Worm (Caenorhabditis elegans) whole organism, L1 larva: ENCODE data around the gene moc-6.

Experiments used
- C04F5.9 ChIP-seq: sonication (generic microtip); optimal IDR thresholded peaks from 2 replicates; lab custom pipeline; 2016; ENCODE audit warnings: missing genetic modification characterization, missing compliant biosample characterization
- C34B4.2 ChIP-seq: sonication (generic microtip); optimal IDR thresholded peaks from 2 replicates; lab custom pipeline; 2017; ENCODE audit warnings: mild to moderate bottlenecking, missing genetic modification characterization, missing compliant biosample characterization
- aha-1 ChIP-seq: fragments of 150-350 bp; optimal IDR thresholded peaks from 2 replicates; lab custom pipeline; 2014; ENCODE audit warnings: missing biosample characterization, missing genetic modification characterization
- aly-2 ChIP-seq: fragments of 150-350 bp; optimal IDR thresholded peaks from 2 replicates; lab custom pipeline; 2014; ENCODE audit warnings: missing biosample characterization, missing genetic modification characterization
- ama-1 ChIP-seq: fragments of 150-350 bp; optimal IDR thresholded peaks from 2 replicates; lab custom pipeline; 2014
- blmp-1 ChIP-seq: fragments of 150-350 bp; optimal IDR thresholded peaks from 2 replicates; lab custom pipeline; 2014; ENCODE audit warnings: missing biosample characterization, missing genetic modification characterization
- ceh-63 ChIP-seq: fragments of 200-800 bp; sonication (Bioruptor generic); optimal IDR thresholded peaks from 2 replicates; lab custom pipeline; 2018; ENCODE audit warnings: mild to moderate bottlenecking, missing genetic modification characterization, missing compliant biosample characterization
- ceh-82 ChIP-seq, 3 experiments: fragments of 150-350 bp in 1 of 3; sonication (generic microtip) in 2 of 3; optimal IDR thresholded peaks; 2 replicates each; lab custom pipeline; 2014 to 2017; ENCODE audit warnings: missing biosample characterization in 3 of 3, missing genetic modification characterization in 3 of 3
- ceh-88 ChIP-seq: fragments of 200-800 bp; sonication (Bioruptor generic); IDR thresholded peaks from 2 replicates; pipeline ENCODE4 v1.3.6; 2022; ENCODE audit warnings: missing genetic modification characterization, missing compliant biosample characterization
- ceh-90 ChIP-seq: sonication (generic microtip); optimal IDR thresholded peaks from 2 replicates; lab custom pipeline; 2016; ENCODE audit warnings: missing genetic modification characterization, missing compliant biosample characterization
- ces-1 ChIP-seq: fragments of 150-350 bp; optimal IDR thresholded peaks from 2 replicates; lab custom pipeline; 2014; ENCODE audit warnings: missing biosample characterization, missing genetic modification reagents, missing genetic modification characterization
- dpl-1 ChIP-seq, 3 experiments: fragments of 150-350 bp in 2 of 3; sonication (generic microtip) in 1 of 3; optimal IDR thresholded peaks; 2 replicates each; lab custom pipeline; 2014 to 2017; ENCODE audit warnings: missing biosample characterization in 3 of 3, missing genetic modification characterization in 3 of 3, missing genetic modification reagents in 3 of 3
- dsc-1 ChIP-seq: sonication (generic microtip); optimal IDR thresholded peaks from 2 replicates; lab custom pipeline; 2016; ENCODE audit warnings: mild to moderate bottlenecking, missing genetic modification characterization, missing compliant biosample characterization
- efl-1 ChIP-seq, 4 experiments: fragments of 150-350 bp; optimal IDR thresholded peaks in 3 of 4; peaks in 1 of 4; 1 replicate in 1 of 4; 2 replicates in 3 of 4; lab custom pipeline; 2014; ENCODE audit warnings: missing biosample characterization in 2 of 4, missing genetic modification characterization in 2 of 4, missing genetic modification reagents in 2 of 4
- efl-3 ChIP-seq: fragments of 200-800 bp; sonication (Bioruptor generic); optimal IDR thresholded peaks from 2 replicates; lab custom pipeline; 2018; ENCODE audit warnings: mild to moderate bottlenecking, missing genetic modification characterization, missing compliant biosample characterization
- egl-13 ChIP-seq: sonication (generic microtip); optimal IDR thresholded peaks from 2 replicates; lab custom pipeline; 2016; ENCODE audit warnings: missing genotype, missing genetic modification reagents, missing genetic modification characterization, missing compliant biosample characterization
- elt-2 ChIP-seq: sonication (generic microtip); optimal IDR thresholded peaks from 2 replicates; lab custom pipeline; 2016; ENCODE audit warnings: missing genetic modification characterization, mild to moderate bottlenecking, inconsistent platforms, missing compliant biosample characterization, missing genetic modification reagents
- elt-3 ChIP-seq, 6 experiments: fragments of 150-350 bp in 1 of 6; sonication (generic microtip); optimal IDR thresholded peaks; 2 replicates each; lab custom pipeline; 2017 to 2018; ENCODE audit warnings: missing biosample characterization in 6 of 6, missing genetic modification characterization in 6 of 6, inconsistent platforms in 1 of 6
- ets-5 ChIP-seq: fragments of 200-800 bp; sonication (Bioruptor generic); IDR thresholded peaks from 2 replicates; pipeline ENCODE4 v1.3.6; 2022; ENCODE audit warnings: missing genetic modification characterization, missing compliant biosample characterization
- fkh-4 ChIP-seq: sonication (generic microtip); optimal IDR thresholded peaks from 2 replicates; lab custom pipeline; 2016; ENCODE audit warnings: missing compliant biosample characterization, missing genetic modification characterization, borderline replicate concordance
- fkh-8 ChIP-seq: sonication (generic microtip); optimal IDR thresholded peaks from 2 replicates; lab custom pipeline; 2016; ENCODE audit warnings: mild to moderate bottlenecking, missing genetic modification characterization, missing compliant biosample characterization
- hlh-4 ChIP-seq: sonication (generic microtip); optimal IDR thresholded peaks from 2 replicates; lab custom pipeline; 2016; ENCODE audit warnings: mild to moderate bottlenecking, missing genetic modification characterization, missing compliant biosample characterization
- irx-1 ChIP-seq: sonication (generic microtip); optimal IDR thresholded peaks from 2 replicates; lab custom pipeline; 2016; ENCODE audit warnings: missing genetic modification characterization, missing compliant biosample characterization
- jun-1 ChIP-seq: fragments of 150-350 bp; optimal IDR thresholded peaks from 2 replicates; lab custom pipeline; 2014; ENCODE audit warnings: missing biosample characterization, missing genetic modification reagents, missing genetic modification characterization
- lin-13 ChIP-seq: fragments of 150-350 bp; optimal IDR thresholded peaks from 2 replicates; lab custom pipeline; 2014; ENCODE audit warnings: missing biosample characterization, missing genetic modification reagents, missing genetic modification characterization
- lin-15B ChIP-seq: fragments of 150-350 bp; sonication (generic microtip); optimal IDR thresholded peaks from 3 replicates; lab custom pipeline; 2014; ENCODE audit warnings: missing biosample characterization, missing genetic modification characterization
- lin-35 ChIP-seq, 2 experiments: fragments of 150-350 bp; optimal IDR thresholded peaks; 2 replicates each; lab custom pipeline; 2014; ENCODE audit warnings: missing biosample characterization in 2 of 2, missing genetic modification characterization in 2 of 2, missing genetic modification reagents in 2 of 2
- lin-39 ChIP-seq: fragments of 150-350 bp; optimal IDR thresholded peaks from 2 replicates; lab custom pipeline; 2014; ENCODE audit warnings: missing biosample characterization, missing genetic modification reagents, missing genetic modification characterization
- lir-3 ChIP-seq: sonication (generic microtip); optimal IDR thresholded peaks from 2 replicates; lab custom pipeline; 2016; ENCODE audit warnings: mild to moderate bottlenecking, missing genetic modification characterization, moderate library complexity, missing compliant biosample characterization; ENCODE audit not compliant: poor library complexity
- lsy-2 ChIP-seq, 2 experiments: fragments of 150-350 bp; optimal IDR thresholded peaks; 2 replicates each; lab custom pipeline; 2014; ENCODE audit warnings: missing biosample characterization in 2 of 2, missing genetic modification characterization in 2 of 2
- mef-2 ChIP-seq: fragments of 150-350 bp; optimal IDR thresholded peaks from 2 replicates; lab custom pipeline; 2014; ENCODE audit warnings: missing biosample characterization, missing genetic modification characterization
- mep-1 ChIP-seq: fragments of 150-350 bp; optimal IDR thresholded peaks from 2 replicates; lab custom pipeline; 2014; ENCODE audit warnings: missing biosample characterization, missing genetic modification characterization
- nhr-11 ChIP-seq: fragments of 150-350 bp; optimal IDR thresholded peaks from 2 replicates; lab custom pipeline; 2014; ENCODE audit warnings: missing biosample characterization, missing genetic modification characterization
- nhr-12 ChIP-seq: sonication (generic microtip); optimal IDR thresholded peaks from 2 replicates; lab custom pipeline; 2017; ENCODE audit warnings: missing biosample characterization, missing genetic modification characterization
- nhr-19 ChIP-seq: fragments of 200-800 bp; sonication (Bioruptor generic); conservative IDR thresholded peaks from 2 replicates; pipeline ENCODE4 v1.3.6; 2022; ENCODE audit warnings: missing genetic modification characterization, missing compliant biosample characterization
- nhr-28 ChIP-seq: fragments of 150-350 bp; optimal IDR thresholded peaks from 2 replicates; lab custom pipeline; 2014; ENCODE audit warnings: missing biosample characterization, missing genetic modification characterization
- nhr-71 ChIP-seq: sonication (generic microtip); optimal IDR thresholded peaks from 2 replicates; lab custom pipeline; 2016; ENCODE audit warnings: mild to moderate bottlenecking, missing genetic modification characterization, moderate library complexity, missing compliant biosample characterization
- nhr-84 ChIP-seq: sonication (generic microtip); optimal IDR thresholded peaks from 2 replicates; lab custom pipeline; 2017; ENCODE audit warnings: missing biosample characterization, missing genetic modification characterization
- nhr-85 ChIP-seq: sonication (generic microtip); peaks from one replicate; lab custom pipeline; 2016; ENCODE audit warnings: missing genetic modification characterization, inconsistent platforms, missing compliant biosample characterization
- pag-3 ChIP-seq: sonication (generic microtip); optimal IDR thresholded peaks from 2 replicates; lab custom pipeline; 2017; ENCODE audit warnings: missing genetic modification characterization, mild to moderate bottlenecking, missing compliant biosample characterization, antibody characterized with exemption, borderline replicate concordance; ENCODE audit not compliant: insufficient read depth
- pqm-1 ChIP-seq: sonication (generic microtip); optimal IDR thresholded peaks from 3 replicates; lab custom pipeline; 2017; ENCODE audit warnings: missing biosample characterization, missing genetic modification characterization
- rnt-1 ChIP-seq: sonication (generic microtip); optimal IDR thresholded peaks from 2 replicates; lab custom pipeline; 2016; ENCODE audit warnings: mild to moderate bottlenecking, missing genetic modification characterization, moderate library complexity, missing compliant biosample characterization
- skn-1 ChIP-seq: fragments of 150-350 bp; optimal IDR thresholded peaks from 2 replicates; lab custom pipeline; 2014; ENCODE audit warnings: missing biosample characterization, missing genetic modification characterization
- swsn-7 ChIP-seq: sonication (generic microtip); optimal IDR thresholded peaks from 2 replicates; lab custom pipeline; 2016; ENCODE audit warnings: missing genetic modification characterization, missing compliant biosample characterization
- tbx-2 ChIP-seq: sonication (generic microtip); optimal IDR thresholded peaks from 2 replicates; lab custom pipeline; 2016; ENCODE audit warnings: missing genetic modification characterization, missing compliant biosample characterization
- unc-86 ChIP-seq: sonication (generic microtip); optimal IDR thresholded peaks from 2 replicates; lab custom pipeline; 2016; ENCODE audit warnings: missing genetic modification characterization, missing compliant biosample characterization
- unc-98 ChIP-seq: fragments of 200-800 bp; sonication (Bioruptor generic); IDR thresholded peaks from 2 replicates; pipeline ENCODE4 v1.3.6; 2022; ENCODE audit warnings: missing genetic modification characterization, missing compliant biosample characterization
- zip-4 ChIP-seq: fragments of 200-800 bp; sonication (Bioruptor generic); optimal IDR thresholded peaks from 2 replicates; lab custom pipeline; 2018; ENCODE audit warnings: mild to moderate bottlenecking, missing genetic modification characterization, moderate library complexity, missing compliant biosample characterization
- ztf-4 ChIP-seq: fragments of 150-350 bp; optimal IDR thresholded peaks from 2 replicates; lab custom pipeline; 2014; ENCODE audit warnings: missing biosample characterization, missing genetic modification characterization

moc-6 gene

DNA sequence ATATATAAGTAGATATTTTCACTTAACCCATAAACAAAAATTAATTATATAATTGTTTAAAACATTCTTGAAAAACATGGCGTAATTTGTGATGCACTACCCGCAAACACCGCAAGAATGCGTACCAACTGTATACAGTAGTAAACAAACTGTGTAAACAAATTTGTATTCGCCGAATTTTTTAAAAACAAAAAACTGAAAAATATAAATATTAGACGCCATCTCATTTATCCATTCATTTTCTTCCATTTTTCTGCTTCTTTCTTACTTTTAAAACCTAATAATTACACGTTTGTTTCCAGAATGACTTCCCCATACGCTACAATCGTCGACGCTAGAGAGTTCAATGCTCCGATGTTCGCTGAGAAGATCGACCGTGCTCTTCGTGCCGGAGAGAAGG is 29.5 kb downstream of the moc-6 start, which contains the start of gene nex-1:
Gene nex-1 (plus strand): TSS at position 301 of the 400 bp plus-strand sequence.
- TF ChIP-seq nhr-85 (tag; lab: Kevin White, UChicago) (peak; percentile 50), lsy-2 (tag; optimal IDR thresholded peaks at IDR 0.05; lab: Kevin White, UChicago) (peak in 1 of 2 experiments; percentile 7), lir-3 (tag; lab: Kevin White, UChicago) (no peak)

DNA sequence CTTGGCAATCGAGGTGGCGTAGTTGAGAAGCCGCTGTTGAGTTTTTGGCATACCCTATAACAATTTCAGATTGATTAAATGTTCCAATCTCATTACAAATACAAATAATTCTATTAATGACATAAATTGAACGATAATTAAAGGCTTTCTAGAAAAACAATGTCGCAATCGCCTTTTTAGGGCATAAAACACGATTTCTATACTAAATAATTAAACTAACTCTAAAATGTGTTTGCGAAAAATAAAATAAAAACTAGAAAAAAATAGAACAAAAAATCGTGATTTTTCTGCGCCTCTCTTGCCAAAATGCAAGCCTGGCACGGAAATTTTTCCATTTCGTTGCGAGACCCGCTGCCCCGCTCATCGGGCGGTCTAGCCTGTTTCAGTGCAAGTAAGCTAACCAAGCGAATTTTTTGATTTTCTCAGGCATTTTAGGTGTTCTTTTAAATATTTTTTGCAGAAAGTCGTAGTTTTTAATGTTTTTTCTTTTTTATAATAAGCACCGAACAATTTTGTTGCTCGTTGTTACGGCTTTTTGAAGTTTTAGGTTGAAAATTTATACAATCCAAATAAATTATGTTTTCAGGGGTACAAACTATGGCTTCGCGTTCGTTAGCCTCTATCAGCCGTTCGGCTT is 32.2 kb downstream of the moc-6 start, which contains the start of the genes C34E10.12, C34E10.10 and atp-2:
Gene C34E10.12 (minus strand): TSS at position 51 of the 637 bp plus-strand sequence.
Gene C34E10.10 (minus strand): TSS at position 54 of the 637 bp plus-strand sequence.
Gene atp-2 (plus strand): TSS at position 587 of the 637 bp plus-strand sequence.
- TF ChIP-seq ama-1 (lab: Kevin White, UChicago) (no peak), C04F5.9 (tag; lab: Kevin White, UChicago) (peak; percentile 61), aly-2 (tag; lab: Kevin White, UChicago) (peak; percentile 70), jun-1 (tag; lab: Kevin White, UChicago) (peak; percentile 73), nhr-11 (tag; lab: Kevin White, UChicago) (peak; percentile 27), ceh-82 (tag; optimal IDR thresholded peaks at IDR 0.05; lab: Kevin White, UChicago) (peak; percentile 70 to 95 (median 73)), swsn-7 (tag; lab: Kevin White, UChicago) (peak; percentile 88), hlh-4 (tag; lab: Kevin White, UChicago) (no peak), pag-3 (tag; lab: Kevin White, UChicago) (no peak), C34B4.2 (tag; lab: Kevin White, UChicago) (peak; percentile 99), nhr-71 (tag; lab: Kevin White, UChicago) (peak; percentile 93), mef-2 (peak; percentile 76), dpl-1 (GFP tag; optimal IDR thresholded peaks at IDR 0.05; lab: Kevin White, UChicago) (peak; percentile 79 to 85 (median 82)), ceh-63 (GFP tag; lab: Kevin White, UChicago) (no peak), unc-86 (tag; lab: Kevin White, UChicago) (peak; percentile 84), elt-2 (tag; lab: Kevin White, UChicago) (no peak), lin-15B (tag; lab: Kevin White, UChicago) (peak; percentile 88), ets-5 (no peak), lin-13 (GFP tag; lab: Kevin White, UChicago) (peak; percentile 84), ceh-88 (peak; percentile 48), egl-13 (tag; lab: Kevin White, UChicago) (peak; percentile 68), rnt-1 (tag; lab: Kevin White, UChicago) (peak; percentile 90), nhr-12 (no peak), dsc-1 (peak; percentile 72), zip-4 (GFP tag; lab: Kevin White, UChicago) (peak; percentile 40), pqm-1 (tag; lab: Kevin White, UChicago) (no peak), irx-1 (peak; percentile 64), fkh-4 (tag; lab: Kevin White, UChicago) (no peak), efl-1 (optimal IDR thresholded peaks at IDR 0.05; lab: Kevin White, UChicago) (peak; percentile 86 to 88), efl-1 (GFP tag; optimal IDR thresholded peaks at IDR 0.05 in 1 of 2; lab: Kevin White, UChicago) (peak; percentile 79 to 97), nhr-84 (tag; lab: Kevin White, UChicago) (no peak), efl-3 (GFP tag; lab: Kevin White, UChicago) (no peak), lsy-2 (tag; optimal IDR thresholded peaks at IDR 0.05; lab: Kevin White, UChicago) (peak; percentile 90 to 94), ceh-90 (tag; lab: Kevin White, UChicago) (peak; percentile 31), nhr-28 (tag; lab: Kevin White, UChicago) (no peak), blmp-1 (tag; lab: Kevin White, UChicago) (peak; percentile 59), ztf-4 (tag; lab: Kevin White, UChicago) (no peak), lir-3 (tag; lab: Kevin White, UChicago) (peak; percentile 80), nhr-19 (peak; percentile 87), tbx-2 (tag; lab: Kevin White, UChicago) (peak; percentile 79), mep-1 (peak; percentile 83), skn-1 (tag; lab: Kevin White, UChicago) (peak; percentile 96), elt-3 (tag; optimal IDR thresholded peaks at IDR 0.05; lab: Kevin White, UChicago) (peak in 3 of 6 experiments; percentile 44 to 89 (median 77)), ces-1 (GFP tag; lab: Kevin White, UChicago) (no peak), unc-98 (GFP tag; lab: Robert Waterston, UW) (no peak), aha-1 (tag; lab: Kevin White, UChicago) (peak; percentile 59), lin-35 (GFP tag; optimal IDR thresholded peaks at IDR 0.05; lab: Kevin White, UChicago) (peak; percentile 86 to 90), lin-39 (peak; percentile 2), fkh-8 (tag; lab: Kevin White, UChicago) (peak; percentile 85)
